Fruit fly (Drosophila melanogaster): ENCODE results near the gene CG12320.

Gene CG12320

DNA sequence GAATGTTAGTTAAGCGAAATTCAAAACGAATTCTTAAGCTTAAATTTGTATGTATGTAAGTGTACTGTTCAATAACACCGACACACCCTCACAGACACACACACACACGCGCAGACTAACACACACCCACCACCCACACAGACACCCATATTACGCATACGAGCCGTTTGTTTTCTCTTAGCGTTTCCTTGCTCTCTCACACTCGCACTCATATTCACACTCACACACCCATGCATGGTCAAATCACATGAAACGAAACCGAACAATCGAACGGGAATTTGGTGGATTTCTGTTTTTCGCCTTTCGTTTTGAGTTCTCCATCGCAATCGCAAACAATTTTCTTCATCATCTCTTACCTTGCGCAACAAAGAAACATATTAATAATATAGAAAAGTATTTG lies 3.3 kb downstream of the CG12320 start (continued):
- TF ChIP-seq CG3065 (GFP tag; optimal IDR thresholded peaks at IDR 0.05) (no peak), Max (GFP tag; optimal IDR thresholded peaks at IDR 0.05) (no peak), ci (GFP tag; IDR thresholded peaks at IDR 0.05) (peak; percentile 40; the same call in 1 of the 3 replicates), CG10543 (GFP tag; optimal IDR thresholded peaks at IDR 0.05) (peak; percentile 30), CG11560 (tag; IDR thresholded peaks at IDR 0.05) (no peak), Fer2 (tag; optimal IDR thresholded peaks at IDR 0.05) (no peak), unc-4 (GFP tag; IDR thresholded peaks at IDR 0.05; ENCODE audit: partially characterized antibody) (no peak), chif (GFP tag; optimal IDR thresholded peaks at IDR 0.05) (no peak), org-1 (GFP tag; optimal IDR thresholded peaks at IDR 0.05) (no peak), sug (tag; optimal IDR thresholded peaks at IDR 0.05) (peak; percentile 13), D19B (GFP tag; optimal IDR thresholded peaks at IDR 0.05) (no peak), CG32532 (GFP tag; IDR thresholded peaks at IDR 0.05) (peak; percentile 46; the same call in 1 of the 2 replicates), repo (GFP tag; optimal IDR thresholded peaks at IDR 0.05) (no peak), HmgZ (tag; optimal IDR thresholded peaks at IDR 0.05) (peak; percentile 1), CG3163 (GFP tag; optimal IDR thresholded peaks at IDR 0.05) (peak; percentile 58), Awh (GFP tag; IDR thresholded peaks at IDR 0.05) (no peak), CG17385 (GFP tag; optimal IDR thresholded peaks at IDR 0.05) (no peak), caup (GFP tag; optimal IDR thresholded peaks at IDR 0.05; ENCODE audit: severe bottlenecking) (no peak), CG30020 (tag; optimal IDR thresholded peaks at IDR 0.05) (no peak), CG1792 (GFP tag; optimal IDR thresholded peaks at IDR 0.05) (no peak), sob (GFP tag; IDR thresholded peaks at IDR 0.05) (0 out of 2 replicates have a peak, but pooled peaks have one; percentile 30), Deaf1 (tag; optimal IDR thresholded peaks at IDR 0.05) (peak; percentile 53), CG7372 (GFP tag; IDR thresholded peaks at IDR 0.05) (peak; percentile 23; the same call in 1 of the 2 replicates), CG30431 (GFP tag; optimal IDR thresholded peaks at IDR 0.05) (no peak), sd (tag; optimal IDR thresholded peaks at IDR 0.05) (peak; percentile 26), Scr (GFP tag; IDR thresholded peaks at IDR 0.05; ENCODE audit: partially characterized antibody) (0 out of 2 replicates have a peak, but pooled peaks have one; percentile 11), tap (tag; optimal IDR thresholded peaks at IDR 0.05) (no peak), HHEX (GFP tag; optimal IDR thresholded peaks at IDR 0.05) (no peak), Pdp1 (GFP tag; optimal IDR thresholded peaks at IDR 0.05) (peak in 1 of 2 experiments; percentile 44), mirr (GFP tag; optimal IDR thresholded peaks at IDR 0.05) (no peak), CG2199 (GFP tag; IDR thresholded peaks at IDR 0.05) (peak; percentile 61; the same call in 1 of the 3 replicates), Xrp1 (GFP tag; IDR thresholded peaks at IDR 0.05) (no peak), CG11247 (GFP tag; IDR thresholded peaks at IDR 0.05) (no peak), Meics (GFP tag; optimal IDR thresholded peaks at IDR 0.05) (no peak), chinmo (GFP tag; IDR thresholded peaks at IDR 0.05; ENCODE audit: partially characterized antibody) (0 out of 4 replicates have a peak, but pooled peaks have one; percentile 62), CG3407 (GFP tag; optimal IDR thresholded peaks at IDR 0.05) (no peak), sr (GFP tag; IDR thresholded peaks at IDR 0.05) (peak; percentile 38; the same call in 2 of the 3 replicates), otp (GFP tag; IDR thresholded peaks at IDR 0.05) (no peak), ara (GFP tag; IDR thresholded peaks at IDR 0.05) (no peak), vvl (GFP tag; IDR thresholded peaks at IDR 0.05) (0 out of 2 replicates have a peak, but pooled peaks have one; percentile 23), Dip3 (GFP tag; optimal IDR thresholded peaks at IDR 0.05) (no peak), CG42726 (GFP tag; IDR thresholded peaks at IDR 0.05; ENCODE audit: partially characterized antibody) (no peak), chm (GFP tag; IDR thresholded peaks at IDR 0.05) (0 out of 2 replicates have a peak, but pooled peaks have one; percentile 20), Hr51 (GFP tag; optimal IDR thresholded peaks at IDR 0.05) (no peak), CG2116 (GFP tag; optimal IDR thresholded peaks at IDR 0.05) (no peak)

Data from whole organism, embryonic.